Worm (Caenorhabditis elegans) whole organism, L4 larva: Measurements from ENCODE around the gene ttr-15.
A peak's percentile ranks its signal among the peaks of the same experiment; 100 is the strongest.

Experiments
- F26F4.8 ChIP-seq: fragments of 200-800 bp; sonication (Bioruptor generic); conservative IDR thresholded peaks from 2 replicates; pipeline ENCODE4 v1.3.6; 2022; ENCODE audit warnings: missing genetic modification characterization, missing compliant biosample characterization
- T20F7.1 ChIP-seq: fragments of 200-800 bp; sonication (Bioruptor generic); optimal IDR thresholded peaks from 2 replicates; lab custom pipeline; 2018; ENCODE audit warnings: mild to moderate bottlenecking, missing genetic modification characterization, missing compliant biosample characterization
- Y5F2A.4 ChIP-seq: fragments of 200-800 bp; sonication (Bioruptor generic); optimal IDR thresholded peaks from 2 replicates; lab custom pipeline; 2018; ENCODE audit warnings: mild to moderate bottlenecking, missing genetic modification characterization, missing compliant biosample characterization
- Y75B8A.6 ChIP-seq: fragments of 200-800 bp; sonication (Bioruptor generic); IDR thresholded peaks from 2 replicates; pipeline ENCODE4 v1.3.6; 2022; ENCODE audit warnings: missing genetic modification reagents, missing genetic modification characterization, missing compliant biosample characterization
- ZK546.5 ChIP-seq, 2 experiments: sonication (generic microtip); optimal IDR thresholded peaks; 2 replicates each; lab custom pipeline; 2017; ENCODE audit warnings: missing biosample characterization in 2 of 2, missing genetic modification characterization in 2 of 2
- aly-2 ChIP-seq: sonication (generic microtip); optimal IDR thresholded peaks from 2 replicates; lab custom pipeline; 2018; ENCODE audit warnings: missing biosample characterization, missing genetic modification characterization
- ceh-20 ChIP-seq: fragments of 200-800 bp; sonication (Bioruptor generic); IDR thresholded peaks from 2 replicates; pipeline ENCODE4 v1.3.6; 2022; ENCODE audit warnings: missing genetic modification reagents, missing genetic modification characterization, missing compliant biosample characterization
- ceh-28 ChIP-seq: fragments of 150-350 bp; optimal IDR thresholded peaks from 2 replicates; lab custom pipeline; 2014; ENCODE audit warnings: missing biosample characterization, missing genetic modification reagents, missing genetic modification characterization
- ces-1 ChIP-seq: fragments of 150-350 bp; sonication (generic microtip); optimal IDR thresholded peaks from 4 replicates; lab custom pipeline; 2014; ENCODE audit warnings: missing biosample characterization, missing genetic modification reagents, missing genetic modification characterization
- cey-2 ChIP-seq: sonication (generic microtip); optimal IDR thresholded peaks from 3 replicates; lab custom pipeline; 2017; ENCODE audit warnings: missing genetic modification characterization, mild to moderate bottlenecking, missing compliant biosample characterization, antibody characterized with exemption, borderline replicate concordance; ENCODE audit not compliant: insufficient read depth
- daf-12 ChIP-seq: fragments of 150-350 bp; optimal IDR thresholded peaks from 2 replicates; lab custom pipeline; 2014; ENCODE audit warnings: missing biosample characterization, missing genetic modification reagents, missing genetic modification characterization
- daf-16 ChIP-seq, 3 experiments: sonication (generic microtip); optimal IDR thresholded peaks; 2 replicates each; lab custom pipeline; 2016 to 2017; ENCODE audit warnings: missing genetic modification characterization in 3 of 3, missing genetic modification reagents in 3 of 3, mild to moderate bottlenecking in 2 of 3, missing compliant biosample characterization in 2 of 3, missing biosample characterization in 1 of 3, moderate library complexity in 1 of 3
- egl-27 ChIP-seq: sonication (generic microtip); optimal IDR thresholded peaks from 3 replicates; lab custom pipeline; 2017; ENCODE audit warnings: missing biosample characterization, missing genetic modification reagents, missing genetic modification characterization
- fos-1 ChIP-seq: fragments of 150-350 bp; optimal IDR thresholded peaks from 2 replicates; lab custom pipeline; 2014; ENCODE audit warnings: missing biosample characterization, missing genetic modification characterization
- hlh-11 ChIP-seq: fragments of 200-800 bp; sonication (Bioruptor generic); optimal IDR thresholded peaks from 2 replicates; lab custom pipeline; 2018; ENCODE audit warnings: mild to moderate bottlenecking, missing genetic modification characterization, missing compliant biosample characterization
- lim-7 ChIP-seq: fragments of 200-800 bp; sonication (Bioruptor generic); IDR thresholded peaks from 2 replicates; pipeline ENCODE4 v1.3.6; 2022; ENCODE audit warnings: missing genetic modification characterization, missing compliant biosample characterization
- lin-39 ChIP-seq: fragments of 150-350 bp; optimal IDR thresholded peaks from 2 replicates; lab custom pipeline; 2014; ENCODE audit warnings: missing biosample characterization, missing genetic modification reagents, missing genetic modification characterization
- lir-3 ChIP-seq: sonication (generic microtip); optimal IDR thresholded peaks from 2 replicates; lab custom pipeline; 2016; ENCODE audit warnings: mild to moderate bottlenecking, missing genetic modification characterization, missing compliant biosample characterization
- lsy-2 ChIP-seq, 2 experiments: fragments of 150-350 bp in 1 of 2; sonication (generic microtip) in 1 of 2; optimal IDR thresholded peaks; 2 replicates each; lab custom pipeline; 2014 to 2017; ENCODE audit warnings: missing biosample characterization in 2 of 2, missing genetic modification characterization in 2 of 2
- mes-2 ChIP-seq: sonication (generic microtip); optimal IDR thresholded peaks from 2 replicates; lab custom pipeline; 2016; ENCODE audit warnings: missing genotype, mild to moderate bottlenecking, missing genetic modification characterization, missing compliant biosample characterization; ENCODE audit not compliant: poor library complexity, severe bottlenecking
- mxl-2 ChIP-seq: fragments of 200-800 bp; sonication (Bioruptor generic); conservative IDR thresholded peaks from 2 replicates; pipeline ENCODE4 v1.3.6; 2022; ENCODE audit warnings: missing genetic modification reagents, missing genetic modification characterization, missing compliant biosample characterization
- nhr-11 ChIP-seq: fragments of 150-350 bp; optimal IDR thresholded peaks from 2 replicates; lab custom pipeline; 2014; ENCODE audit warnings: missing biosample characterization, missing genetic modification characterization
- nhr-111 ChIP-seq: fragments of 200-800 bp; sonication (Bioruptor generic); optimal IDR thresholded peaks from 2 replicates; lab custom pipeline; 2018; ENCODE audit warnings: mild to moderate bottlenecking, missing genetic modification characterization, missing compliant biosample characterization
- nhr-25 ChIP-seq: sonication (generic microtip); optimal IDR thresholded peaks from 2 replicates; lab custom pipeline; 2017; ENCODE audit warnings: missing genetic modification characterization, mild to moderate bottlenecking, missing compliant biosample characterization, antibody characterized with exemption, moderate library complexity, borderline replicate concordance; ENCODE audit not compliant: insufficient read depth
- nhr-41 ChIP-seq: fragments of 200-800 bp; sonication (Bioruptor generic); IDR thresholded peaks from 2 replicates; pipeline ENCODE4 v1.3.6; 2022; ENCODE audit warnings: missing genetic modification reagents, missing genetic modification characterization, missing compliant biosample characterization
- nhr-42 ChIP-seq: fragments of 200-800 bp; sonication (Bioruptor generic); IDR thresholded peaks from 2 replicates; pipeline ENCODE4 v1.3.6; 2022; ENCODE audit warnings: missing genetic modification characterization, missing compliant biosample characterization
- pqm-1 ChIP-seq: sonication (generic microtip); optimal IDR thresholded peaks from 2 replicates; lab custom pipeline; 2017; ENCODE audit warnings: missing biosample characterization, missing genetic modification characterization
- rbr-2 ChIP-seq: sonication (generic microtip); optimal IDR thresholded peaks from 2 replicates; lab custom pipeline; 2016; ENCODE audit warnings: missing genotype, missing genetic modification characterization, missing compliant biosample characterization
- sdz-12 ChIP-seq: fragments of 200-800 bp; sonication (Bioruptor generic); optimal IDR thresholded peaks from 2 replicates; lab custom pipeline; 2018; ENCODE audit warnings: mild to moderate bottlenecking, missing genetic modification characterization, missing compliant biosample characterization
- set-16 ChIP-seq: fragments of 200-800 bp; sonication (Bioruptor generic); IDR thresholded peaks from 2 replicates; pipeline ENCODE4 v1.3.6; 2022; ENCODE audit warnings: missing genetic modification reagents, missing genetic modification characterization, missing compliant biosample characterization
- snpc-1.2 ChIP-seq: fragments of 200-800 bp; sonication (Bioruptor generic); IDR thresholded peaks from 2 replicates; pipeline ENCODE4 v1.3.6; 2022; ENCODE audit warnings: missing genetic modification reagents, missing genetic modification characterization, missing compliant biosample characterization
- snpc-4 ChIP-seq: fragments of 150-350 bp; optimal IDR thresholded peaks from 2 replicates; lab custom pipeline; 2014; ENCODE audit warnings: missing biosample characterization, missing genetic modification characterization
- spr-1 ChIP-seq: sonication (generic microtip); optimal IDR thresholded peaks from 2 replicates; lab custom pipeline; 2016; ENCODE audit warnings: mild to moderate bottlenecking, missing genetic modification characterization, missing compliant biosample characterization
- tag-97 ChIP-seq: fragments of 200-800 bp; sonication (Bioruptor generic); IDR thresholded peaks from 2 replicates; pipeline ENCODE4 v1.3.6; 2022; ENCODE audit warnings: missing genetic modification characterization, missing compliant biosample characterization
- tra-1 ChIP-seq: fragments of 200-800 bp; sonication (Bioruptor generic); IDR thresholded peaks from 2 replicates; pipeline ENCODE4 v1.3.6; 2022; ENCODE audit warnings: missing genetic modification reagents, missing genetic modification characterization, missing compliant biosample characterization
- unc-130 ChIP-seq: sonication (generic microtip); optimal IDR thresholded peaks from 2 replicates; lab custom pipeline; 2016; ENCODE audit warnings: missing genetic modification reagents, missing genetic modification characterization, missing compliant biosample characterization
- vab-7 ChIP-seq: fragments of 200-800 bp; sonication (Bioruptor generic); IDR thresholded peaks from 2 replicates; pipeline ENCODE4 v1.3.6; 2022; ENCODE audit warnings: missing genetic modification reagents, missing genetic modification characterization, missing compliant biosample characterization
- zag-1 ChIP-seq: fragments of 150-350 bp; optimal IDR thresholded peaks from 2 replicates; lab custom pipeline; 2014; ENCODE audit warnings: missing biosample characterization, missing genetic modification characterization
- zfp-3 ChIP-seq: fragments of 200-800 bp; sonication (Bioruptor generic); conservative IDR thresholded peaks from 2 replicates; pipeline ENCODE4 v1.3.6; 2022; ENCODE audit warnings: missing genetic modification reagents, missing genetic modification characterization, missing compliant biosample characterization
- zip-2 ChIP-seq: fragments of 150-350 bp; optimal IDR thresholded peaks from 2 replicates; lab custom pipeline; 2014; ENCODE audit warnings: missing biosample characterization, missing genetic modification characterization

ttr-15 gene

DNA sequence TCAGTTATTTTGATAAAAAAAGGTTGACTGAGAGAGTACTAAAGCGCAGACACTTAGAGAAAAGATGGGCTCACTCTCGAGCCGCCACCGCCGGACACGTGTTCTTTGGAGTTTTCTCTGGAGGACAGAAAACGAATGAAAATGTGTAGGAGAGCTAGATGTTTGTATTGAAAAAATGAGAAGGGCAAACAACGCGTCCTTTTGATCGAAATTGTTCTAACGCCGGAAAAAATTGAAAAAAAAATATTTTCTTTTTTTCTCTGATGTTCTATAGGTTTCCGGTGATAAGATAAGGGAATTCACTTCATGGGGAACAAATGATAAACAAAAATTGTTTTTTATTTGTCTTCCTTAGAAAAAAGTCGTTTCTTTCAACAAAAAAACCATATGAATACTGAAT is 7.8 kb upstream of the ttr-15 start (continued):
- no peak for TF ChIP-seq rbr-2 (tag; lab: Kevin White, UChicago)
- TF ChIP-seq vab-7: no peak
- TF ChIP-seq T20F7.1 (GFP tag; lab: Kevin White, UChicago): no peak
- no peak for TF ChIP-seq lin-39
- TF ChIP-seq tra-1 (GFP tag; lab: Robert Waterston, UW): no peak
- TF ChIP-seq ZK546.5 (tag; optimal IDR thresholded peaks at IDR 0.05; lab: Kevin White, UChicago): no peak
- no peak for TF ChIP-seq snpc-1.2 (GFP tag; lab: Robert Waterston, UW)
- TF ChIP-seq mxl-2 (GFP tag; lab: Robert Waterston, UW): no peak
- TF ChIP-seq fos-1: no peak
- no peak for TF ChIP-seq mes-2 (tag; lab: Kevin White, UChicago)
- TF ChIP-seq nhr-25: no peak
- TF ChIP-seq ceh-28 (tag; lab: Kevin White, UChicago): no peak
- peak; percentile 62 for TF ChIP-seq hlh-11 (tag; lab: Kevin White, UChicago)
- TF ChIP-seq nhr-42 (GFP tag; lab: Robert Waterston, UW): no peak
- no peak for TF ChIP-seq set-16 (GFP tag; lab: Robert Waterston, UW)
- no peak for TF ChIP-seq zfp-3 (GFP tag; lab: Robert Waterston, UW)
- no peak for TF ChIP-seq lir-3 (tag; lab: Kevin White, UChicago)
- TF ChIP-seq cey-2 (tag; lab: Kevin White, UChicago): no peak
- TF ChIP-seq nhr-111 (GFP tag; lab: Kevin White, UChicago): no peak
- TF ChIP-seq lim-7 (GFP tag; lab: Robert Waterston, UW): no peak
- TF ChIP-seq spr-1 (tag; lab: Kevin White, UChicago): no peak
- no peak for TF ChIP-seq tag-97 (GFP tag; lab: Robert Waterston, UW)
- no peak for TF ChIP-seq Y5F2A.4 (GFP tag; lab: Kevin White, UChicago)
- no peak for TF ChIP-seq aly-2 (tag; lab: Kevin White, UChicago)
- TF ChIP-seq pqm-1 (tag; lab: Kevin White, UChicago): peak; percentile 23
- no peak for TF ChIP-seq ceh-20 (GFP tag; lab: Robert Waterston, UW)

DNA sequence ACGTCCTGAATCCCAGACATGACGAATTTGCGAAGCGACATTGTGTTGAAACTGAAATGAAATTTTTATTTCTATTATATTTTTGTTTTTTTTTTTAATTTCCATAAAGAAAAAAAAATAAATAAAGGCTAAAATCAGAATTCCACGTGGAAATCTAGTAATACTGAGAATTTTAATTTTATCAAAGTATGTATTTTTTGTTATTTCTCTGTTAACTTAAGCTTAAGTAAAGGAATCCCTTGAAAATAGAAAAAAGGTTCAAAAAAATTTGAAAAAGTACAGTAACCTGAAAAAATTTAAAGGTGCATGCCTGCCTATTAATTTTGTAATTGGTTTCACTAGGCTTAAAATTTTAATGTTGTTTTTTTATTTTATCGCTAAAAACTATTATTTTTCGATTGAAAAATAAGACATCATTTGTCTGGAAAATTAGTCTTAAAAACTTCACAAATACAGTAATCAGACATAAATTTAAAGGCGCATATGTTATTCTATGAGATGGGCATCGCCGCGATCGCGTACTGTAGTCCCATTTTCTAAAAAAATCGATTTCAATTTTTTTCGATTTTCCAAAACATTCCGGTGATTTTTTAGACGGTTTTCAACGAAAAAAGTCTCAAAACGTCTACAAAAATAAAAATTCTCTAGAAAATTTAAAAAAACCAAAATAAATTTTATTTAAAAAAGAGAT is 7.1 kb upstream of the ttr-15 start, which contains the start of gene nex-2:
Gene nex-2, minus strand, starts transcription at position 51 of the 691 bp plus-strand sequence.
- TF ChIP-seq ceh-20 (GFP tag; lab: Robert Waterston, UW): no peak
- no peak for TF ChIP-seq daf-12 (tag; lab: Kevin White, UChicago)
- no peak for TF ChIP-seq zag-1
- no peak for TF ChIP-seq tra-1 (GFP tag; lab: Robert Waterston, UW)
- no peak for TF ChIP-seq zip-2
- no peak for TF ChIP-seq snpc-4 (tag; lab: Kevin White, UChicago)
- TF ChIP-seq daf-16 (GFP tag; optimal IDR thresholded peaks at IDR 0.05; lab: Kevin White, UChicago): no peak
- TF ChIP-seq daf-16 (tag; optimal IDR thresholded peaks at IDR 0.05; lab: Kevin White, UChicago): no peak
- no peak for TF ChIP-seq ces-1 (GFP tag; lab: Kevin White, UChicago)
- TF ChIP-seq Y75B8A.6 (GFP tag; lab: Robert Waterston, UW): no peak
- no peak for TF ChIP-seq lir-3 (tag; lab: Kevin White, UChicago)
- TF ChIP-seq snpc-1.2 (GFP tag; lab: Robert Waterston, UW): no peak
- TF ChIP-seq T20F7.1 (GFP tag; lab: Kevin White, UChicago): no peak
- TF ChIP-seq nhr-25: no peak
- no peak for TF ChIP-seq lsy-2 (tag; optimal IDR thresholded peaks at IDR 0.05; lab: Kevin White, UChicago)
- TF ChIP-seq unc-130: no peak
- TF ChIP-seq nhr-41 (GFP tag; lab: Robert Waterston, UW): no peak
- no peak for TF ChIP-seq nhr-11
- TF ChIP-seq F26F4.8 (GFP tag; lab: Robert Waterston, UW): no peak
- no peak for TF ChIP-seq sdz-12
- TF ChIP-seq egl-27 (tag; lab: Kevin White, UChicago): no peak
